Worm (Caenorhabditis elegans) whole organism, L4 larva: Measurements from ENCODE around the gene nspa-2.
A peak's percentile ranks its signal among the peaks of the same experiment; 100 is the strongest.

Experiments used
- F26F4.8 ChIP-seq: fragments of 200-800 bp; sonication (Bioruptor generic); conservative IDR thresholded peaks from 2 replicates; pipeline ENCODE4 v1.3.6; 2022; ENCODE audit warnings: missing genetic modification characterization, missing compliant biosample characterization
- F37D6.2 ChIP-seq: sonication (generic microtip); optimal IDR thresholded peaks from 2 replicates; lab custom pipeline; 2016; ENCODE audit warnings: mild to moderate bottlenecking, missing genetic modification characterization, missing compliant biosample characterization
- R02D3.7 ChIP-seq: fragments of 150-350 bp; sonication (generic microtip); optimal IDR thresholded peaks from 3 replicates; lab custom pipeline; 2014; ENCODE audit warnings: missing biosample characterization, missing genetic modification characterization
- T26A8.4 ChIP-seq: fragments of 200-800 bp; sonication (Bioruptor generic); IDR thresholded peaks from 2 replicates; pipeline ENCODE4 v1.3.6; 2022; ENCODE audit warnings: missing genetic modification characterization, missing compliant biosample characterization
- Y75B8A.6 ChIP-seq: fragments of 200-800 bp; sonication (Bioruptor generic); IDR thresholded peaks from 2 replicates; pipeline ENCODE4 v1.3.6; 2022; ENCODE audit warnings: missing genetic modification reagents, missing genetic modification characterization, missing compliant biosample characterization
- ZK337.2 ChIP-seq: fragments of 200-800 bp; sonication (Bioruptor generic); IDR thresholded peaks from 2 replicates; pipeline ENCODE4 v1.3.6; 2022; ENCODE audit warnings: missing genetic modification reagents, missing genetic modification characterization, missing compliant biosample characterization
- ZK546.5 ChIP-seq, 2 experiments: sonication (generic microtip); optimal IDR thresholded peaks; 2 replicates each; lab custom pipeline; 2017; ENCODE audit warnings: missing biosample characterization in 2 of 2, missing genetic modification characterization in 2 of 2
- aha-1 ChIP-seq: fragments of 150-350 bp; peaks from one replicate; lab custom pipeline; 2014; ENCODE audit warnings: missing biosample characterization, missing genetic modification characterization
- ama-1 ChIP-seq: fragments of 150-350 bp; optimal IDR thresholded peaks from 2 replicates; lab custom pipeline; 2014; ENCODE audit warnings: inconsistent platforms, mixed read lengths
- arid-1 ChIP-seq: fragments of 200-800 bp; sonication (Bioruptor generic); conservative IDR thresholded peaks from 2 replicates; pipeline ENCODE4 v1.3.6; 2022; ENCODE audit warnings: missing genetic modification reagents, missing genetic modification characterization, missing compliant biosample characterization
- attf-4 ChIP-seq: sonication (generic microtip); optimal IDR thresholded peaks from 3 replicates; lab custom pipeline; 2017; ENCODE audit warnings: missing biosample characterization, missing genetic modification characterization
- ceh-44 ChIP-seq: fragments of 200-800 bp; sonication (Bioruptor generic); IDR thresholded peaks from 2 replicates; pipeline ENCODE4 v1.3.6; 2022; ENCODE audit warnings: missing genetic modification reagents, missing genetic modification characterization, missing compliant biosample characterization
- ceh-62 ChIP-seq: sonication (generic microtip); optimal IDR thresholded peaks from 2 replicates; lab custom pipeline; 2017; ENCODE audit warnings: missing biosample characterization, missing genetic modification characterization
- ceh-82 ChIP-seq: sonication (generic microtip); optimal IDR thresholded peaks from 2 replicates; lab custom pipeline; 2017; ENCODE audit warnings: missing biosample characterization, missing genetic modification characterization
- cey-2 ChIP-seq: sonication (generic microtip); optimal IDR thresholded peaks from 3 replicates; lab custom pipeline; 2017; ENCODE audit warnings: missing genetic modification characterization, mild to moderate bottlenecking, missing compliant biosample characterization, antibody characterized with exemption, borderline replicate concordance; ENCODE audit not compliant: insufficient read depth
- ctbp-1 ChIP-seq: fragments of 200-800 bp; sonication (Bioruptor generic); IDR thresholded peaks from 2 replicates; pipeline ENCODE4 v1.3.6; 2022; ENCODE audit warnings: missing genetic modification reagents, missing genetic modification characterization, missing compliant biosample characterization
- daf-12 ChIP-seq: fragments of 150-350 bp; optimal IDR thresholded peaks from 2 replicates; lab custom pipeline; 2014; ENCODE audit warnings: missing biosample characterization, missing genetic modification reagents, missing genetic modification characterization
- daf-8 ChIP-seq: fragments of 200-800 bp; sonication (Bioruptor generic); IDR thresholded peaks from 2 replicates; pipeline ENCODE4 v1.3.6; 2022; ENCODE audit warnings: missing genetic modification characterization, missing compliant biosample characterization
- dmd-8 ChIP-seq: fragments of 200-800 bp; sonication (Bioruptor generic); IDR thresholded peaks from 2 replicates; pipeline ENCODE4 v1.3.6; 2022; ENCODE audit warnings: missing genetic modification characterization, missing compliant biosample characterization
- dve-1 ChIP-seq: sonication (generic microtip); optimal IDR thresholded peaks from 2 replicates; lab custom pipeline; 2017; ENCODE audit warnings: antibody characterized with exemption, mild to moderate bottlenecking, missing genetic modification characterization, missing compliant biosample characterization; ENCODE audit not compliant: insufficient read depth
- egl-27 ChIP-seq: sonication (generic microtip); optimal IDR thresholded peaks from 3 replicates; lab custom pipeline; 2017; ENCODE audit warnings: missing biosample characterization, missing genetic modification reagents, missing genetic modification characterization
- fkh-10 ChIP-seq: fragments of 150-350 bp; optimal IDR thresholded peaks from 2 replicates; lab custom pipeline; 2014; ENCODE audit warnings: missing biosample characterization, missing genetic modification reagents, missing genetic modification characterization
- gei-8 ChIP-seq: fragments of 200-800 bp; sonication (Bioruptor generic); optimal IDR thresholded peaks from 2 replicates; lab custom pipeline; 2018; ENCODE audit warnings: mild to moderate bottlenecking, missing genetic modification characterization, missing compliant biosample characterization
- jun-1 ChIP-seq: fragments of 150-350 bp; optimal IDR thresholded peaks from 2 replicates; lab custom pipeline; 2014; ENCODE audit warnings: missing biosample characterization, missing genetic modification reagents, missing genetic modification characterization
- lim-7 ChIP-seq: fragments of 200-800 bp; sonication (Bioruptor generic); IDR thresholded peaks from 2 replicates; pipeline ENCODE4 v1.3.6; 2022; ENCODE audit warnings: missing genetic modification characterization, missing compliant biosample characterization
- lin-29 ChIP-seq: fragments of 200-800 bp; sonication (Bioruptor generic); IDR thresholded peaks from 2 replicates; pipeline ENCODE4 v1.3.6; 2022; ENCODE audit warnings: missing genetic modification reagents, missing genetic modification characterization, missing compliant biosample characterization
- lin-38 ChIP-seq: fragments of 200-800 bp; sonication (Bioruptor generic); IDR thresholded peaks from 2 replicates; pipeline ENCODE4 v1.3.6; 2022; ENCODE audit warnings: missing genetic modification reagents, missing genetic modification characterization, missing compliant biosample characterization
- lsy-2 ChIP-seq, 2 experiments: fragments of 150-350 bp in 1 of 2; sonication (generic microtip) in 1 of 2; optimal IDR thresholded peaks; 2 replicates each; lab custom pipeline; 2014 to 2017; ENCODE audit warnings: missing biosample characterization in 2 of 2, missing genetic modification characterization in 2 of 2
- mep-1 ChIP-seq: fragments of 150-350 bp; sonication (generic microtip); optimal IDR thresholded peaks from 3 replicates; lab custom pipeline; 2014; ENCODE audit warnings: missing biosample characterization, missing genetic modification characterization
- nhr-237 ChIP-seq: sonication (generic microtip); optimal IDR thresholded peaks from 2 replicates; lab custom pipeline; 2017; ENCODE audit warnings: missing biosample characterization, missing genetic modification characterization
- nhr-41 ChIP-seq: fragments of 200-800 bp; sonication (Bioruptor generic); IDR thresholded peaks from 2 replicates; pipeline ENCODE4 v1.3.6; 2022; ENCODE audit warnings: missing genetic modification reagents, missing genetic modification characterization, missing compliant biosample characterization
- nhr-48 ChIP-seq: sonication (generic microtip); optimal IDR thresholded peaks from 2 replicates; lab custom pipeline; 2016; ENCODE audit warnings: mild to moderate bottlenecking, missing genetic modification characterization, missing compliant biosample characterization
- nhr-76 ChIP-seq: fragments of 150-350 bp; optimal IDR thresholded peaks from 2 replicates; lab custom pipeline; 2014; ENCODE audit warnings: missing biosample characterization, missing genetic modification characterization
- php-3 ChIP-seq: fragments of 200-800 bp; sonication (Bioruptor generic); IDR thresholded peaks from 2 replicates; pipeline ENCODE4 v1.3.6; 2022; ENCODE audit warnings: missing genetic modification reagents, missing genetic modification characterization, missing compliant biosample characterization
- pqm-1 ChIP-seq: sonication (generic microtip); optimal IDR thresholded peaks from 2 replicates; lab custom pipeline; 2017; ENCODE audit warnings: missing biosample characterization, missing genetic modification characterization
- rbr-2 ChIP-seq: sonication (generic microtip); optimal IDR thresholded peaks from 2 replicates; lab custom pipeline; 2016; ENCODE audit warnings: missing genotype, missing genetic modification characterization, missing compliant biosample characterization
- skn-1 ChIP-seq: fragments of 150-350 bp; optimal IDR thresholded peaks from 2 replicates; lab custom pipeline; 2014; ENCODE audit warnings: missing biosample characterization, missing genetic modification characterization
- tag-97 ChIP-seq: fragments of 200-800 bp; sonication (Bioruptor generic); IDR thresholded peaks from 2 replicates; pipeline ENCODE4 v1.3.6; 2022; ENCODE audit warnings: missing genetic modification characterization, missing compliant biosample characterization
- tra-1 ChIP-seq: fragments of 200-800 bp; sonication (Bioruptor generic); IDR thresholded peaks from 2 replicates; pipeline ENCODE4 v1.3.6; 2022; ENCODE audit warnings: missing genetic modification reagents, missing genetic modification characterization, missing compliant biosample characterization
- unc-62 ChIP-seq, 3 experiments: fragments of 150-350 bp in 1 of 3; sonication (generic microtip); optimal IDR thresholded peaks in 2 of 3; peaks in 1 of 3; 1 replicate in 1 of 3; 2 replicates in 2 of 3; lab custom pipeline; 2014 to 2017; ENCODE audit warnings: missing biosample characterization in 3 of 3, missing genetic modification characterization in 3 of 3, missing genetic modification reagents in 3 of 3, missing genotype in 1 of 3
- zip-2 ChIP-seq: fragments of 150-350 bp; optimal IDR thresholded peaks from 2 replicates; lab custom pipeline; 2014; ENCODE audit warnings: missing biosample characterization, missing genetic modification characterization

The nspa-2 gene

DNA sequence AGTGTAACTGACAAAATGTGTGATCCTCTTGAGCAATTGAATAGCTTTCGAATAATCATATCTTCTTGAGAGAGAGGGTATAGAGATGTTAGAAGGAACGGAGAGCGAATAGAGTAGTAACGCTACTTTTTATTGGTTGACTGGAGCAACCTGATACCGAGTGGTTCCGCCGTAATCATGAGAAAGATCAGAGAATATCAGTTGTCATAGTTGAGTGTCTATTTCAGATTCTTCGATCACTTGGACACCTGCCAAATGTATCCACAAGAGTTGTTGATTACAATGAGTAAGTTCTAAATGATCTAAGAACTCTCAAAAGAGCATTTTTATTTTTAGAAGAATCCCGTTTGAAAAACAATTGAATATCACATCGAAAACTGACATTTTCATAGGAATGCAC lies 19.9 kb downstream of the nspa-2 start:
- TF ChIP-seq unc-62 (GFP tag; optimal IDR thresholded peaks at IDR 0.05 in 1 of 2; lab: Kevin White, UChicago) (peak in 1 of 2 experiments; percentile 96), unc-62 (tag; optimal IDR thresholded peaks at IDR 0.05; lab: Kevin White, UChicago) (no peak), tra-1 (no peak)
- TF ChIP-seq, all 104 proteins: peak for 1

DNA sequence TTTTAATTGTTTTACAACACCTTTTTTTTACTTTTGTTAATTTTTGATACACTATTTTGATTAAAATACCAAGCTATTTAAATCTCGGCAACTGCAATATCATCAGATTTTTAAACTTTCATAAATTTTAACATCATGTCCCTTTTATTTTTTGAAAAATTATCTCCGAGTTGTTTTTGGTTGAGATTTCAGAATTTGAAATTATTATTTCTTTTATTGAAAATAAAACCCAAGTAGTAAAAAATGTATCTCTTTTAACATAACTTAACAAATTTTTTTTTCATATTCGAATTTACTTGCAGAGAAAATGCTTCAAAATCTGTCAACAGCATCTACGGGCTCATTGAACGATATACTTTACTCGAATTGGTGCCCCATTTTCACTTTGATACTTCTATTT lies 24.7 kb downstream of the nspa-2 start, which contains the start of gene H12D21.11:
Gene H12D21.11 (plus strand): TSS at position 301 of the 400 bp plus-strand sequence.
- no peak for TF ChIP-seq nhr-76 (tag; lab: Kevin White, UChicago)
- TF ChIP-seq lsy-2 (tag; optimal IDR thresholded peaks at IDR 0.05; lab: Kevin White, UChicago) = no peak
- TF ChIP-seq F37D6.2 (tag; lab: Kevin White, UChicago) = no peak
- no peak for TF ChIP-seq gei-8 (GFP tag; lab: Kevin White, UChicago)
- no peak for TF ChIP-seq lin-29 (GFP tag; lab: Robert Waterston, UW)
- no peak for TF ChIP-seq skn-1
- TF ChIP-seq ceh-62 (tag; lab: Kevin White, UChicago) = no peak

DNA sequence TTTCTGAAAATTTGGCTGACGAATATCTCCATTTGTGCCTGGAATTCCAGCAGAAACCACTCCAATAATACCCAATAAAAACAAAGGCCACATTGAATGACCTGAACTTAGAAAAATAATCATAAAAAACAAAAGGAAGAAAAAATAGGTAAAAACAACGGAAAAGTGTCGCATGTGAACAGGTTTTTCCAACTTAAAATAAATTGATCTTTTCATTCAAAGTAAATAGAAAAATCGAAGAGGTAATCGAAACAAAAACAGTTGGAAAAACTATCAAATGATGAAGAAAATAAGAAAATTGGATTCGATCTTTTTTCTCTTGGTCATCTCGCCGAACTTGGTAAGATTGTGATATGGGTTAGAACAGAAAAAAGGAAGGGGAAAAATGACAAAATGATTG lies 30.6 kb downstream of the nspa-2 start, which contains the start of gene zmp-4:
Gene zmp-4 (minus strand): TSS at position 101 of the 400 bp plus-strand sequence.
- TF ChIP-seq lim-7 (GFP tag; lab: Robert Waterston, UW) = no peak
- no peak for TF ChIP-seq egl-27 (tag; lab: Kevin White, UChicago)
- TF ChIP-seq ceh-62 (tag; lab: Kevin White, UChicago) = no peak
- no peak for TF ChIP-seq ZK546.5 (tag; optimal IDR thresholded peaks at IDR 0.05; lab: Kevin White, UChicago)
- TF ChIP-seq attf-4 (tag; lab: Kevin White, UChicago) = no peak
- TF ChIP-seq jun-1 (tag; lab: Kevin White, UChicago) = no peak
- no peak for TF ChIP-seq dmd-8
- TF ChIP-seq fkh-10 (GFP tag; lab: Kevin White, UChicago) = no peak

DNA sequence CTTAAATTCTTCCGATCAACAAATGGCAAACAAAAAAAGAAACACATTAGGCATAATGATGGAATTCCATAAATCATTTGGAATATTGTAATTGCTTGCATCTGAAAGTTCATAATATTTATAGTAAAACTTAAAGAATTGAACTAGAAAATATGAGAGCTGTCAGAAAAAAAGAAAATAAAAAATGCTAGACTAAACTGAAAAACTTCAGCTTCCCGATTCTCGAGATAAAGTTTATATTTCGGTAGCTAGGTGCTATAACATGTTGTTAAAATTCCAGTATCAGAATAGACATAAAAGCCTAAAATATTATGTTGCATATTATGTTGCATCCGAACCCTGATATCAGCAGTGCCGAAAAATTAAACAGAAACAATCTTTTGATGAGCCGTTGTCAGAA lies 33.2 kb downstream of the nspa-2 start, which contains the start of gene srg-54:
Gene srg-54 (minus strand): TSS at position 101 of the 400 bp plus-strand sequence.
- no peak for TF ChIP-seq daf-12 (tag; lab: Kevin White, UChicago)
- TF ChIP-seq ZK337.2 (GFP tag; lab: Robert Waterston, UW) = no peak
- TF ChIP-seq zip-2 (tag; lab: Kevin White, UChicago) = no peak
- TF ChIP-seq nhr-48 (tag; lab: Kevin White, UChicago) = no peak
- no peak for TF ChIP-seq lin-29 (GFP tag; lab: Robert Waterston, UW)
- TF ChIP-seq R02D3.7 (tag; lab: Kevin White, UChicago) = no peak
- TF ChIP-seq Y75B8A.6 (GFP tag; lab: Robert Waterston, UW) = no peak
- no peak for TF ChIP-seq mep-1 (tag; lab: Kevin White, UChicago)

DNA sequence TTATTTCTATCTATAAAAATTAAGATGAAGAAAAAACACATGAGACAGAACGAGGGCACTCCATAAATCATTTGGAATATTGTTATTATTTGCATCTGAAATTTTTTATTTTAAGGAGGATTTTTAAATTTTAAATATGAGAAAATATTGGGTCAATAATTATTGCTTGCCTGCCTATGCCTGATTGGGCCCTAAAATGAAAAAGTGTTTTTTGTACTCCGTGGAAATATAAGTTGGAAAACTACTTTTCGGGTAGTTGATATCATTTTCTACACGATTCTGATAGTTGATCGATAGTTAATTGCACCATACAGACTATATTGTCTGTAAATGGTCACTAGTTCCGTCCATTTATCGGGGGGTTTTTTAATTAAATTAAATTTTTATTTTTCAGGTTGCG lies 37.4 kb downstream of the nspa-2 start, which contains the start of gene srg-55:
Gene srg-55 (minus strand): TSS at position 101 of the 400 bp plus-strand sequence.
- TF ChIP-seq ceh-62 (tag; lab: Kevin White, UChicago) = no peak
- TF ChIP-seq rbr-2 (tag; lab: Kevin White, UChicago) = no peak
- no peak for TF ChIP-seq fkh-10 (GFP tag; lab: Kevin White, UChicago)
- TF ChIP-seq ceh-82 (tag; lab: Kevin White, UChicago) = no peak
- TF ChIP-seq lin-38 = no peak
- no peak for TF ChIP-seq unc-62 (GFP tag; optimal IDR thresholded peaks at IDR 0.05 in 1 of 2; lab: Kevin White, UChicago)
- no peak for TF ChIP-seq unc-62 (tag; optimal IDR thresholded peaks at IDR 0.05; lab: Kevin White, UChicago)
- no peak for TF ChIP-seq nhr-41 (GFP tag; lab: Robert Waterston, UW)

DNA sequence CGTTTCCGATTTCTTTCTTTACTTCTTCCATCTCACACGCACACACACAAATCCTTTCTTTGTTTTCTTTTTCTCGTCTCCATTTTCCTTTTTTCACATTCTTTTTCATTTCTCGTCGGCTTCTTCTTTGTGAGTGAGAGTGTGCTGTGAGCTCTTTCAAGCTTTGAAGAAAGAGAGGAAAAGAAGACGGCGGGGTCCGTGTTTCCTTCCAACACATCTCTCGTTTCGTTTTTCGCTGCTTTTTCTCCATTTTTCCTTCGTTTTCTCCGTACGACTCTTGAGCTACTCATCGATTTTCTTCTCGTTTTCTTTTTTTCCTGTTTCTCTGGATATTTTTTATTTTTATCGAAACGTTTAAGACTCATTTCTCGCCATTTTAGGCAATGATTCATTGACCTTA lies 39.3 kb downstream of the nspa-2 start:
- no peak for TF ChIP-seq ama-1
- TF ChIP-seq php-3 (GFP tag; lab: Robert Waterston, UW) = no peak
- no peak for TF ChIP-seq nhr-237 (tag; lab: Kevin White, UChicago)
- TF ChIP-seq ceh-44 (GFP tag; lab: Robert Waterston, UW) = no peak
- TF ChIP-seq lsy-2 (tag; optimal IDR thresholded peaks at IDR 0.05; lab: Kevin White, UChicago) = no peak
- no peak for TF ChIP-seq pqm-1 (tag; lab: Kevin White, UChicago)
- no peak for TF ChIP-seq daf-8
- TF ChIP-seq aha-1 = peak; percentile 76
- TF ChIP-seq Y75B8A.6 (GFP tag; lab: Robert Waterston, UW) = no peak
- TF ChIP-seq F26F4.8 (GFP tag; lab: Robert Waterston, UW) = no peak
- 0 out of 2 replicates have a peak, but pooled peaks have one; percentile 17 for TF ChIP-seq ctbp-1 (GFP tag; lab: Robert Waterston, UW)
- peak; percentile 79 for TF ChIP-seq fkh-10 (GFP tag; lab: Kevin White, UChicago)
- no peak for TF ChIP-seq mep-1 (tag; lab: Kevin White, UChicago)
- no peak for TF ChIP-seq tag-97 (GFP tag; lab: Robert Waterston, UW)
- TF ChIP-seq jun-1 (tag; lab: Kevin White, UChicago) = no peak
- TF ChIP-seq arid-1 (GFP tag; lab: Robert Waterston, UW) = no peak
- no peak for TF ChIP-seq cey-2 (tag; lab: Kevin White, UChicago)
- no peak for TF ChIP-seq lin-38
- TF ChIP-seq T26A8.4 (GFP tag; lab: Robert Waterston, UW) = no peak
- TF ChIP-seq dve-1 = no peak
